Worm (Caenorhabditis elegans): Measurements from ENCODE around the gene tbx-36.
A peak's percentile ranks its signal among the peaks of the same experiment; 100 is the strongest.

The tbx-36 gene

ce11 chrIV:11959573-11959972 lies 9.2 kb downstream of the tbx-36 start, which contains the start of gene tgt-1:
Gene tgt-1, minus strand, starts transcription at chrIV:11959804.
- TF ChIP-seq ztf-23 (GFP tag; IDR thresholded peaks at IDR 0.05): no peak
- no peak for TF ChIP-seq ref-1 (GFP tag; conservative IDR thresholded peaks at IDR 0.05)
- no peak for TF ChIP-seq T22C8.4 (GFP tag; IDR thresholded peaks at IDR 0.05)
- TF ChIP-seq cog-1 (tag; optimal IDR thresholded peaks at IDR 0.05): no peak
- no peak for TF ChIP-seq flt-1 (GFP tag; IDR thresholded peaks at IDR 0.05)
- no peak for TF ChIP-seq ztf-29 (GFP tag; IDR thresholded peaks at IDR 0.05)
- no peak for TF ChIP-seq med-1 (GFP tag; optimal IDR thresholded peaks at IDR 0.05; ENCODE audit: insufficient read depth)
- TF ChIP-seq tab-1 (GFP tag; IDR thresholded peaks at IDR 0.05): no peak
- no peak for TF ChIP-seq klf-2 (GFP tag; conservative IDR thresholded peaks at IDR 0.05)

- peak; percentile 2 for TF ChIP-seq cog-1 (tag; optimal IDR thresholded peaks at IDR 0.05)
- TF ChIP-seq ref-1 (GFP tag; conservative IDR thresholded peaks at IDR 0.05): no peak
- TF ChIP-seq ztf-23 (GFP tag; IDR thresholded peaks at IDR 0.05): no peak
These were observed 11.3 kb downstream of the tbx-36 start, which contains the start of gene ZK829.7 for ce11 chrIV:11961485-11962255. Gene ZK829.7, minus strand, starts transcription at chrIV:11961535.

DNA sequence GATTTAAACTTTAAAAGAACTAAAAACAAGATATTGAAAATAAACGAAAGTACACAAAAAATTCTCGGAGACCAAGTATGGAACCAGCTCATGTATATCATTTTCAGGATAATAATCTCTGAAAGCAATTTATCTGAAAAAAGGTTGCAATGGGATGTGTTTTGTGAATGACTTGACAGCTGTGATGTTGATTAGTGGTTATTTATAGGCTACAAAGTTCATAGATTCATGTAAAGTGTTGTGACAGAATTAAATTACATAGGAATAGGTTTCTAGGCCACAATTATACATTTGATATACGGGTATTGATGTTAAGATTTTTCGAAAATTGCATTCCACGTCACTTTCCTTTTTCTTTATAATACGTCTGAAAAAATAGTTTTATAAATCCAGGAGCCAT lies 15.0 kb downstream of the tbx-36 start, which contains the start of gene srj-1:
TSS of gene srj-1 (minus strand) at position 101 of the 400 bp plus-strand sequence.
- TF ChIP-seq T22C8.4 (GFP tag; IDR thresholded peaks at IDR 0.05) (no peak), klf-2 (GFP tag; conservative IDR thresholded peaks at IDR 0.05) (no peak), cog-1 (tag; optimal IDR thresholded peaks at IDR 0.05) (no peak), tab-1 (GFP tag; IDR thresholded peaks at IDR 0.05) (no peak), ztf-23 (GFP tag; IDR thresholded peaks at IDR 0.05) (no peak), flt-1 (GFP tag; IDR thresholded peaks at IDR 0.05) (no peak), ztf-29 (GFP tag; IDR thresholded peaks at IDR 0.05) (no peak), ref-1 (GFP tag; conservative IDR thresholded peaks at IDR 0.05) (no peak), med-1 (GFP tag; optimal IDR thresholded peaks at IDR 0.05; ENCODE audit: insufficient read depth) (no peak)

DNA sequence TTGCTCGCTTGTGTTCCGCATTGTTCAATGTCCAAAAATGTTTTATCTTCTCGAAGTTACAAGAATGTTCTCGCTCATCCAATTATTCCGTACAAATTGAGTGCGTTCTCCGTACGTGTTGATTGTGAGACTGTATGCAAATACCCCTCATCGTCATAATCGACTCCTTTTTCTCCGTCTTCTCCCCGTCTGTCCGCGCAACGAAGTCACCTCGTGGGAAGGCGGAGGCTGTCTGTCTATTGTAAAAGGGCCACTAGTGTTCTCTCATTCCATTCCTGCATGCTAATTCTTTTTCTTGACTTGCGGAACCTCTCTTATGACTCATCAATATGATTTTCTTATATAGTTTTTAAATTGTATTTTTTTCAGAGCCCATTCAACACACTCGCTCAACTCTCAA lies 19.8 kb downstream of the tbx-36 start, which contains the start of gene ZK829.9:
TSS of gene ZK829.9 (plus strand) at position 364 of the 400 bp plus-strand sequence.
- TF ChIP-seq cog-1 (tag; optimal IDR thresholded peaks at IDR 0.05): no peak
- TF ChIP-seq flt-1 (GFP tag; IDR thresholded peaks at IDR 0.05): no peak
- no peak for TF ChIP-seq ztf-23 (GFP tag; IDR thresholded peaks at IDR 0.05)
- TF ChIP-seq ref-1 (GFP tag; conservative IDR thresholded peaks at IDR 0.05): no peak
- TF ChIP-seq klf-2 (GFP tag; conservative IDR thresholded peaks at IDR 0.05): no peak

DNA sequence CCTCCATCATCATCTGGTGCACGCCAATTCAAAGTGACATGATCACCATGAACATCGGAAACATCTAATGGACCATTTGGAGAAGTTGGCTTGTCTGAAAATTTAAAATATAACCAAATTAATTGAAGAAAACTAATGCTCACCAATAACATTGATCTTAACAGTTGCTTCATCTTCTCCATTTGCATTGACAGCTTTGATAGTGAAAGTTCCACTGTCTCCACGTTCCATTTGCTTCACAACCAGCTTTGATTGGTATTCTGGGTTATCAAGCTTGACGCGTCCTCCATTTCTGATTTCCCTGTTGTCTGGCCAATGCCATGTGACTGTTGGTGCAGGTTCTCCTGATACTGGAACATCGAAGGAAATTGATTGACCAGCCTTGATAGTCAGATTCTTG lies 36.0 kb downstream of the tbx-36 start:
- TF ChIP-seq tab-1 (GFP tag; IDR thresholded peaks at IDR 0.05) (no peak), cog-1 (tag; optimal IDR thresholded peaks at IDR 0.05) (no peak), ztf-29 (GFP tag; IDR thresholded peaks at IDR 0.05) (no peak), med-1 (GFP tag; optimal IDR thresholded peaks at IDR 0.05; ENCODE audit: insufficient read depth) (no peak), T22C8.4 (GFP tag; IDR thresholded peaks at IDR 0.05) (no peak)
